Worm (Caenorhabditis elegans) whole organism, late embryonic: ENCODE results near the gene klo-2.

Experiments used
- T23F11.4 ChIP-seq: fragments of 200-800 bp; sonication (Bioruptor generic); optimal IDR thresholded peaks from 2 replicates; lab custom pipeline; 2018; ENCODE audit warnings: mild to moderate bottlenecking, missing genetic modification characterization, missing compliant biosample characterization
- ama-1 ChIP-seq: fragments of 150-350 bp; optimal IDR thresholded peaks from 2 replicates; lab custom pipeline; 2014
- hlh-15 ChIP-seq: sonication (generic microtip); optimal IDR thresholded peaks from 2 replicates; lab custom pipeline; 2016; ENCODE audit warnings: missing genetic modification characterization, missing compliant biosample characterization
- nhr-11 ChIP-seq: fragments of 150-350 bp; optimal IDR thresholded peaks from 2 replicates; lab custom pipeline; 2014; ENCODE audit warnings: missing biosample characterization, missing genetic modification characterization
- sox-2 ChIP-seq: fragments of 200-800 bp; sonication (Bioruptor generic); IDR thresholded peaks from 2 replicates; pipeline ENCODE4 v1.3.6; 2022; ENCODE audit warnings: missing genetic modification reagents, missing genetic modification characterization, missing compliant biosample characterization
- unc-86 ChIP-seq: sonication (generic microtip); optimal IDR thresholded peaks from 2 replicates; lab custom pipeline; 2016; ENCODE audit warnings: missing genetic modification characterization, missing compliant biosample characterization

ce11 chrIII:2401126-2402123 is 44.6 kb upstream of the klo-2 start, which contains the start of the genes cic-1 and strm-1:
- TF ChIP-seq nhr-11 (tag; lab: Kevin White, UChicago) (no peak), hlh-15 (tag; lab: Kevin White, UChicago) (no peak), ama-1 (lab: Kevin White, UChicago) (no peak), unc-86 (no peak), T23F11.4 (no peak), sox-2 (GFP tag; lab: Robert Waterston, UW) (no peak)
